Worm (Caenorhabditis elegans) whole organism, L2 larva: ENCODE data around the gene mex-1.

Experiments
- C34F6.9 ChIP-seq: fragments of 150-350 bp; optimal IDR thresholded peaks from 2 replicates; lab custom pipeline; 2014; ENCODE audit warnings: missing biosample characterization, missing genetic modification characterization
- R02D3.7 ChIP-seq: fragments of 150-350 bp; optimal IDR thresholded peaks from 2 replicates; lab custom pipeline; 2014; ENCODE audit warnings: missing biosample characterization, missing genetic modification characterization
- ZK546.5 ChIP-seq: sonication (generic microtip); optimal IDR thresholded peaks from 2 replicates; lab custom pipeline; 2017; ENCODE audit warnings: missing biosample characterization, missing genetic modification characterization
- aly-2 ChIP-seq: fragments of 150-350 bp; optimal IDR thresholded peaks from 2 replicates; lab custom pipeline; 2014; ENCODE audit warnings: missing biosample characterization, missing genetic modification characterization
- ama-1 ChIP-seq: fragments of 150-350 bp; optimal IDR thresholded peaks from 2 replicates; lab custom pipeline; 2018; ENCODE audit warnings: inconsistent platforms
- blmp-1 ChIP-seq: sonication (generic microtip); optimal IDR thresholded peaks from 2 replicates; lab custom pipeline; 2017; ENCODE audit warnings: missing genetic modification characterization, mild to moderate bottlenecking, missing compliant biosample characterization, antibody characterized with exemption, moderate library complexity; ENCODE audit not compliant: insufficient read depth
- ceh-16 ChIP-seq: fragments of 150-350 bp; optimal IDR thresholded peaks from 2 replicates; lab custom pipeline; 2014; ENCODE audit warnings: missing biosample characterization, missing genetic modification characterization
- ceh-82 ChIP-seq: fragments of 150-350 bp; optimal IDR thresholded peaks from 2 replicates; lab custom pipeline; 2014; ENCODE audit warnings: missing biosample characterization, missing genetic modification characterization
- dmd-4 ChIP-seq: sonication (generic microtip); optimal IDR thresholded peaks from 2 replicates; lab custom pipeline; 2017; ENCODE audit warnings: missing biosample characterization, missing genetic modification characterization
- elt-1 ChIP-seq: fragments of 150-350 bp; optimal IDR thresholded peaks from 2 replicates; lab custom pipeline; 2014; ENCODE audit warnings: missing biosample characterization, missing genetic modification characterization
- fos-1 ChIP-seq: fragments of 150-350 bp; optimal IDR thresholded peaks from 2 replicates; lab custom pipeline; 2014; ENCODE audit warnings: missing biosample characterization, missing genetic modification characterization
- gmeb-1 ChIP-seq: fragments of 150-350 bp; optimal IDR thresholded peaks from 2 replicates; lab custom pipeline; 2014; ENCODE audit warnings: missing biosample characterization, missing genetic modification characterization
- lin-11 ChIP-seq: fragments of 150-350 bp; sonication (generic microtip); optimal IDR thresholded peaks from 2 replicates; lab custom pipeline; 2014; ENCODE audit warnings: missing biosample characterization, missing genetic modification characterization, inconsistent platforms, mixed read lengths
- lin-13 ChIP-seq: fragments of 150-350 bp; optimal IDR thresholded peaks from 2 replicates; lab custom pipeline; 2014; ENCODE audit warnings: missing biosample characterization, missing genetic modification reagents, missing genetic modification characterization
- lin-39 ChIP-seq: fragments of 150-350 bp; optimal IDR thresholded peaks from 2 replicates; lab custom pipeline; 2014; ENCODE audit warnings: missing biosample characterization, missing genetic modification reagents, missing genetic modification characterization
- lsy-2 ChIP-seq, 2 experiments: fragments of 150-350 bp in 1 of 2; sonication (generic microtip) in 1 of 2; optimal IDR thresholded peaks; 2 replicates each; lab custom pipeline; 2014 to 2017; ENCODE audit warnings: missing biosample characterization in 2 of 2, missing genetic modification characterization in 2 of 2
- mbf-1 ChIP-seq: sonication (generic microtip); optimal IDR thresholded peaks from 2 replicates; lab custom pipeline; 2017; ENCODE audit warnings: missing biosample characterization, missing genetic modification characterization
- mdl-1 ChIP-seq, 2 experiments: fragments of 150-350 bp in 1 of 2; sonication (generic microtip) in 1 of 2; optimal IDR thresholded peaks; 2 replicates each; lab custom pipeline; 2017; ENCODE audit warnings: missing biosample characterization in 2 of 2, missing genetic modification characterization in 2 of 2
- nhr-10 ChIP-seq: sonication (generic microtip); optimal IDR thresholded peaks from 2 replicates; lab custom pipeline; 2017; ENCODE audit warnings: missing biosample characterization, missing genetic modification characterization
- nhr-11 ChIP-seq: fragments of 150-350 bp; optimal IDR thresholded peaks from 2 replicates; lab custom pipeline; 2014; ENCODE audit warnings: missing biosample characterization, missing genetic modification characterization
- nhr-129 ChIP-seq: fragments of 150-350 bp; optimal IDR thresholded peaks from 2 replicates; lab custom pipeline; 2014; ENCODE audit warnings: missing biosample characterization, missing genetic modification characterization
- nhr-23 ChIP-seq: fragments of 150-350 bp; optimal IDR thresholded peaks from 2 replicates; lab custom pipeline; 2014; ENCODE audit warnings: missing biosample characterization, missing genetic modification reagents, missing genetic modification characterization
- nhr-237 ChIP-seq: fragments of 150-350 bp; optimal IDR thresholded peaks from 2 replicates; lab custom pipeline; 2014; ENCODE audit warnings: missing biosample characterization, missing genetic modification characterization
- nhr-6 ChIP-seq: fragments of 150-350 bp; optimal IDR thresholded peaks from 2 replicates; lab custom pipeline; 2014; ENCODE audit warnings: missing biosample characterization, missing genetic modification characterization
- nhr-77 ChIP-seq: fragments of 150-350 bp; optimal IDR thresholded peaks from 2 replicates; lab custom pipeline; 2014; ENCODE audit warnings: missing biosample characterization, missing genetic modification characterization
- peb-1 ChIP-seq: fragments of 150-350 bp; optimal IDR thresholded peaks from 2 replicates; lab custom pipeline; 2014; ENCODE audit warnings: missing biosample characterization, missing genetic modification characterization
- sma-3 ChIP-seq: sonication (generic microtip); optimal IDR thresholded peaks from 2 replicates; lab custom pipeline; 2016; ENCODE audit warnings: missing genetic modification reagents, missing genetic modification characterization, missing compliant biosample characterization
- sma-9 ChIP-seq, 2 experiments: fragments of 150-350 bp in 1 of 2; sonication (generic microtip) in 1 of 2; optimal IDR thresholded peaks; 2 replicates each; lab custom pipeline; 2014 to 2016; ENCODE audit warnings: missing genetic modification characterization in 2 of 2, mild to moderate bottlenecking in 1 of 2, missing biosample characterization in 1 of 2, missing compliant biosample characterization in 1 of 2, missing genetic modification reagents in 1 of 2, moderate library complexity in 1 of 2
- snpc-4 ChIP-seq: fragments of 150-350 bp; optimal IDR thresholded peaks from 2 replicates; lab custom pipeline; 2014; ENCODE audit warnings: missing biosample characterization, missing genetic modification characterization
- unc-62 ChIP-seq: fragments of 150-350 bp; optimal IDR thresholded peaks from 2 replicates; lab custom pipeline; 2014; ENCODE audit warnings: missing biosample characterization, missing genetic modification reagents, missing genetic modification characterization
- ztf-1 ChIP-seq: fragments of 200-800 bp; sonication (Bioruptor generic); conservative IDR thresholded peaks from 2 replicates; pipeline ENCODE4 v1.3.6; 2022; ENCODE audit warnings: missing genetic modification characterization, missing compliant biosample characterization
- ztf-4 ChIP-seq: fragments of 150-350 bp; optimal IDR thresholded peaks from 2 replicates; lab custom pipeline; 2014; ENCODE audit warnings: missing biosample characterization, missing genetic modification characterization

mex-1 gene

ce11 chrII:11962083-11962482 lies 6.4 kb upstream of the mex-1 start, which contains the start of the genes W03C9.1 and W03C9.2:
Gene W03C9.1 (minus strand): TSS chrII:11962128.
Gene W03C9.2 (plus strand): TSS chrII:11962368.
- TF ChIP-seq nhr-237 (tag; lab: Kevin White, UChicago) = no peak
- no peak for TF ChIP-seq C34F6.9
- no peak for TF ChIP-seq nhr-23 (tag; lab: Kevin White, UChicago)
- no peak for TF ChIP-seq ztf-1 (GFP tag; lab: Robert Waterston, UW)
- no peak for TF ChIP-seq nhr-6 (tag; lab: Kevin White, UChicago)
- TF ChIP-seq R02D3.7 (tag; lab: Kevin White, UChicago) = no peak
- TF ChIP-seq ztf-4 (tag; lab: Kevin White, UChicago) = no peak
- no peak for TF ChIP-seq ceh-16 (tag; lab: Kevin White, UChicago)
- TF ChIP-seq fos-1 (tag; lab: Kevin White, UChicago) = no peak
- TF ChIP-seq elt-1 (tag; lab: Kevin White, UChicago) = no peak
- TF ChIP-seq peb-1 (tag; lab: Kevin White, UChicago) = no peak
- TF ChIP-seq mdl-1 (tag; optimal IDR thresholded peaks at IDR 0.05; lab: Kevin White, UChicago) = no peak
- no peak for TF ChIP-seq nhr-77 (tag; lab: Kevin White, UChicago)
- TF ChIP-seq, all 48 proteins: peak for 0

- TF ChIP-seq blmp-1 (tag; lab: Kevin White, UChicago) (no peak), ceh-16 (tag; lab: Kevin White, UChicago) (no peak), sma-3 (no peak), nhr-129 (no peak), lin-39 (tag; lab: Kevin White, UChicago) (no peak), elt-1 (tag; lab: Kevin White, UChicago) (no peak), nhr-6 (tag; lab: Kevin White, UChicago) (no peak), nhr-10 (no peak), nhr-11 (tag; lab: Kevin White, UChicago) (no peak), lin-13 (GFP tag; lab: Kevin White, UChicago) (no peak), nhr-77 (tag; lab: Kevin White, UChicago) (no peak), mbf-1 (tag; lab: Kevin White, UChicago) (no peak), ZK546.5 (no peak)
Measured at ce11 chrII:11963132-11963630, 5.3 kb upstream of the mex-1 start.

ce11 chrII:11964847-11965246 lies 3.6 kb upstream of the mex-1 start:
- TF ChIP-seq nhr-129 (peak; percentile 3), lin-39 (tag; lab: Kevin White, UChicago) (no peak), aly-2 (tag; lab: Kevin White, UChicago) (no peak), ama-1 (lab: Kevin White, UChicago) (peak; percentile 51), snpc-4 (tag; lab: Kevin White, UChicago) (no peak), nhr-6 (tag; lab: Kevin White, UChicago) (no peak), nhr-10 (no peak), ceh-82 (tag; lab: Kevin White, UChicago) (no peak)

- peak; percentile 29 for TF ChIP-seq lin-13 (GFP tag; lab: Kevin White, UChicago)
- TF ChIP-seq lin-11 (tag; lab: Kevin White, UChicago) = no peak
- TF ChIP-seq ama-1 (lab: Kevin White, UChicago) = peak; percentile 75
- no peak for TF ChIP-seq dmd-4 (tag; lab: Kevin White, UChicago)
- TF ChIP-seq unc-62 (GFP tag; lab: Kevin White, UChicago) = no peak
- peak; percentile 36 for TF ChIP-seq gmeb-1 (tag; lab: Kevin White, UChicago)
- TF ChIP-seq aly-2 (tag; lab: Kevin White, UChicago) = no peak
- TF ChIP-seq nhr-23 (tag; lab: Kevin White, UChicago) = no peak
- no peak for TF ChIP-seq nhr-129
- TF ChIP-seq lsy-2 (tag; optimal IDR thresholded peaks at IDR 0.05; lab: Kevin White, UChicago) = peak in 1 of 2 experiments; percentile 17
- no peak for TF ChIP-seq sma-9 (GFP tag; optimal IDR thresholded peaks at IDR 0.05; lab: Kevin White, UChicago)
- no peak for TF ChIP-seq sma-9 (tag; optimal IDR thresholded peaks at IDR 0.05; lab: Kevin White, UChicago)
- peak; percentile 31 for TF ChIP-seq nhr-6 (tag; lab: Kevin White, UChicago)
- peak; percentile 2 for TF ChIP-seq ztf-4 (tag; lab: Kevin White, UChicago)
Measured at ce11 chrII:11966602-11967001, 1.8 kb upstream of the mex-1 start, which contains the start of gene rab-7. Gene rab-7 (minus strand): TSS chrII:11966931.
